Worm (Caenorhabditis elegans) whole organism, L2 larva: Measurements from ENCODE around the gene T21B4.3.

Experiments
- R02D3.7 ChIP-seq: fragments of 150-350 bp; optimal IDR thresholded peaks from 2 replicates; lab custom pipeline; 2014; ENCODE audit warnings: missing biosample characterization, missing genetic modification characterization
- aly-2 ChIP-seq: fragments of 150-350 bp; optimal IDR thresholded peaks from 2 replicates; lab custom pipeline; 2014; ENCODE audit warnings: missing biosample characterization, missing genetic modification characterization
- lin-11 ChIP-seq: fragments of 150-350 bp; sonication (generic microtip); optimal IDR thresholded peaks from 2 replicates; lab custom pipeline; 2014; ENCODE audit warnings: missing biosample characterization, missing genetic modification characterization, inconsistent platforms, mixed read lengths
- nhr-11 ChIP-seq: fragments of 150-350 bp; optimal IDR thresholded peaks from 2 replicates; lab custom pipeline; 2014; ENCODE audit warnings: missing biosample characterization, missing genetic modification characterization
- nhr-129 ChIP-seq: fragments of 150-350 bp; optimal IDR thresholded peaks from 2 replicates; lab custom pipeline; 2014; ENCODE audit warnings: missing biosample characterization, missing genetic modification characterization
- nhr-25 ChIP-seq: fragments of 150-350 bp; sonication (generic microtip); optimal IDR thresholded peaks from 3 replicates; lab custom pipeline; 2014; ENCODE audit warnings: missing biosample characterization, missing genetic modification characterization

DNA sequence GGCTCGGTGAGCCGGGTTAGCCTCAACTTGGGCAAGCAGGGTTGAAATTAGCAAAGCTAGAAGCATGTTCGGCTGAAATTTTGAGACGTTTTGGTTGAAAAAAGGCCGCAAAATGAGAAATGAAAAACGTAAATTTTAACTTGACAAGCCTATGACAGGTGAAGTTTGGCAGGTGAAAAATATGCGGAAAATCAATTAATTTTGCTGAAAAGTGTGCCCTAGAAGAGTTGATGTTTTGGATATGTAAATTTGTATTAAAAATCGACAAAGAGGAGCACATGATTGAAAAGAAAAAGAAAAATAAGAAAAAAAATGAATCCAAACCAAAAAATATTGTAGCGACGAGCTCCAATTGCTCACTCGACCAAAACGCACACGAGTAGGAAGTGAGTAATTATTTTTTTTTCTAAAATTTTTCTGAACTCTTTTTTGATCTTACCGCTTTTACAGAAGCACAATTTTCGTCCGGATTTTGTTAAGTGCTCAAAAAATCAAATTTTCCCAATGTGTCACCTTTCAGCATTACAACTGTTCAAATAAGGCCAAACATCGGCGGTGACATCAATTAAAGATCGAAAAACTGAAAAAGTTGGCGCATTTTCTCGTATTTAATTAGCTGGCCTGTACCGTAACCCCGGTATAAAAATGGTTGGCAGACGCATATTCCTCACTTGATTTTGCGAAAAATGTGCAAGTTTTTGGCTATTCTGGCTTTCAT is 25.6 kb downstream of the T21B4.3 start, which contains the start of the genes F15A4.5 and phat-8:
- TF ChIP-seq nhr-11 (tag; lab: Kevin White, UChicago): no peak
- no peak for TF ChIP-seq nhr-25 (tag; lab: Kevin White, UChicago)
- TF ChIP-seq R02D3.7 (tag; lab: Kevin White, UChicago): no peak
- TF ChIP-seq lin-11 (tag; lab: Kevin White, UChicago): no peak
- no peak for TF ChIP-seq aly-2 (tag; lab: Kevin White, UChicago)
- no peak for TF ChIP-seq nhr-129 (tag; lab: Kevin White, UChicago)
